Worm (Caenorhabditis elegans) whole organism, early embryonic: ENCODE results near the gene hnd-1.
"Not testable (repeated sequence)": the region's sequence is repeated elsewhere in the genome, so short reads cannot be mapped to it uniquely, and the experiment has no call there.

ENCODE experiments used
- B0310.2 ChIP-seq: sonication (generic microtip); optimal IDR thresholded peaks from 2 replicates; lab custom pipeline; 2016; ENCODE audit warnings: mild to moderate bottlenecking, missing genetic modification characterization, missing compliant biosample characterization
- F13C5.2 ChIP-seq: sonication (generic microtip); optimal IDR thresholded peaks from 2 replicates; lab custom pipeline; 2017; ENCODE audit warnings: mild to moderate bottlenecking, missing genetic modification characterization, inconsistent platforms, missing compliant biosample characterization
- aly-1 ChIP-seq: sonication (generic microtip); optimal IDR thresholded peaks from 2 replicates; lab custom pipeline; 2016; ENCODE audit warnings: missing genetic modification characterization, missing compliant biosample characterization
- ama-1 ChIP-seq: fragments of 150-350 bp; optimal IDR thresholded peaks from 2 replicates; lab custom pipeline; 2014
- ceh-13 ChIP-seq: fragments of 200-800 bp; sonication (Bioruptor generic); optimal IDR thresholded peaks from 2 replicates; lab custom pipeline; 2018; ENCODE audit warnings: mild to moderate bottlenecking, missing genetic modification characterization, missing compliant biosample characterization
- ceh-36 ChIP-seq: sonication (generic microtip); optimal IDR thresholded peaks from 2 replicates; lab custom pipeline; 2016; ENCODE audit warnings: missing genetic modification characterization, inconsistent platforms, missing compliant biosample characterization
- flt-1 ChIP-seq: fragments of 200-800 bp; sonication (Bioruptor generic); IDR thresholded peaks from 2 replicates; pipeline ENCODE4 v1.3.6; 2022; ENCODE audit warnings: missing genetic modification characterization, missing compliant biosample characterization
- hnd-1 ChIP-seq: sonication (generic microtip); optimal IDR thresholded peaks from 2 replicates; lab custom pipeline; 2016; ENCODE audit warnings: missing genetic modification characterization, missing compliant biosample characterization
- pes-1 ChIP-seq: fragments of 200-800 bp; sonication (Bioruptor generic); IDR thresholded peaks from 2 replicates; pipeline ENCODE4 v1.3.6; 2022; ENCODE audit warnings: missing genetic modification reagents, missing genetic modification characterization, missing compliant biosample characterization
- scrt-1 ChIP-seq: fragments of 200-800 bp; sonication (Bioruptor generic); IDR thresholded peaks from 2 replicates; pipeline ENCODE4 v1.3.6; 2022; ENCODE audit warnings: missing genetic modification characterization, missing compliant biosample characterization
- tbx-11 ChIP-seq: fragments of 200-800 bp; sonication (Bioruptor generic); IDR thresholded peaks from 2 replicates; pipeline ENCODE4 v1.3.6; 2022; ENCODE audit warnings: missing genetic modification characterization, missing compliant biosample characterization
- tbx-37 ChIP-seq: fragments of 200-800 bp; sonication (Bioruptor generic); conservative IDR thresholded peaks from 2 replicates; pipeline ENCODE4 v1.3.6; 2022; ENCODE audit warnings: missing genetic modification reagents, missing genetic modification characterization, missing compliant biosample characterization
- tra-4 ChIP-seq: sonication (generic microtip); optimal IDR thresholded peaks from 2 replicates; lab custom pipeline; 2017; ENCODE audit warnings: missing genetic modification characterization, missing compliant biosample characterization

- 0 out of 2 replicates have a peak, but pooled peaks have one; percentile 3 for TF ChIP-seq tbx-37 (GFP tag; lab: Robert Waterston, UW)
- TF ChIP-seq ama-1 (lab: Kevin White, UChicago); tbx-11 (GFP tag; lab: Robert Waterston, UW); flt-1; aly-1 (tag; lab: Kevin White, UChicago); pes-1 (GFP tag; lab: Robert Waterston, UW); scrt-1 (GFP tag; lab: Robert Waterston, UW): not testable (repeated sequence)
- peak; percentile 66 for TF ChIP-seq F13C5.2 (tag; lab: Kevin White, UChicago)
- peak; percentile 30 for TF ChIP-seq hnd-1 (tag; lab: Kevin White, UChicago)
- peak; percentile 26 for TF ChIP-seq tra-4 (tag; lab: Kevin White, UChicago)
- peak; percentile 77 for TF ChIP-seq B0310.2 (tag; lab: Kevin White, UChicago)
- peak; percentile 63 for TF ChIP-seq ceh-36
- peak; percentile 36 for TF ChIP-seq ceh-13 (GFP tag; lab: Kevin White, UChicago)
Measured at ce11 chrX:11643767-11644235, 40.6 kb upstream of the hnd-1 start, which contains the start of gene sto-4.
